Worm (Caenorhabditis elegans) whole organism, young adult: ENCODE measurements around the gene sfxn-5.

ENCODE experiments used
- F22D6.2 ChIP-seq: sonication (generic microtip); optimal IDR thresholded peaks from 2 replicates; lab custom pipeline; 2016; ENCODE audit warnings: mild to moderate bottlenecking, missing genetic modification characterization, missing compliant biosample characterization
- athp-1 ChIP-seq: sonication (generic microtip); optimal IDR thresholded peaks from 2 replicates; lab custom pipeline; 2017; ENCODE audit warnings: mild to moderate bottlenecking, missing genetic modification characterization, missing compliant biosample characterization
- attf-3 ChIP-seq: fragments of 200-800 bp; sonication (Bioruptor generic); conservative IDR thresholded peaks from 2 replicates; pipeline ENCODE4 v1.3.6; 2022; ENCODE audit warnings: missing genetic modification reagents, missing genetic modification characterization, missing compliant biosample characterization
- hrde-1 ChIP-seq: sonication (generic microtip); optimal IDR thresholded peaks from 2 replicates; lab custom pipeline; 2016; ENCODE audit warnings: missing genetic modification characterization, mild to moderate bottlenecking, missing compliant biosample characterization, moderate library complexity, missing genotype, missing genetic modification reagents, borderline replicate concordance
- mcd-1 ChIP-seq: fragments of 200-800 bp; sonication (Bioruptor generic); IDR thresholded peaks from 2 replicates; pipeline ENCODE4 v1.3.6; 2022; ENCODE audit warnings: missing genetic modification reagents, missing genetic modification characterization, missing compliant biosample characterization
- nfyb-1 ChIP-seq: fragments of 200-800 bp; sonication (Bioruptor generic); IDR thresholded peaks from 2 replicates; pipeline ENCODE4 v1.3.6; 2022; ENCODE audit warnings: missing genetic modification reagents, missing genetic modification characterization, missing compliant biosample characterization
- sea-2 ChIP-seq: fragments of 200-800 bp; sonication (Bioruptor generic); IDR thresholded peaks from 2 replicates; pipeline ENCODE4 v1.3.6; 2022; ENCODE audit warnings: missing genetic modification characterization, missing compliant biosample characterization
- snpc-1.3 ChIP-seq: sonication (generic microtip); optimal IDR thresholded peaks from 2 replicates; lab custom pipeline; 2017; ENCODE audit warnings: missing genetic modification characterization, mild to moderate bottlenecking, missing compliant biosample characterization, antibody characterized with exemption, moderate library complexity, missing genotype, missing genetic modification reagents; ENCODE audit not compliant: insufficient read depth
- snpc-4 ChIP-seq, 5 experiments: fragments of 150-350 bp in 1 of 5; sonication (generic microtip) in 4 of 5; optimal IDR thresholded peaks; 2 replicates each; lab custom pipeline; 2014 to 2018; ENCODE audit warnings: missing genetic modification characterization in 5 of 5, missing biosample characterization in 3 of 5, antibody characterized with exemption in 2 of 5, mild to moderate bottlenecking in 2 of 5, missing compliant biosample characterization in 2 of 5, missing genotype in 2 of 5, moderate library complexity in 2 of 5, missing genetic modification reagents in 1 of 5
- tbx-9 ChIP-seq: sonication (generic microtip); optimal IDR thresholded peaks from 2 replicates; lab custom pipeline; 2016; ENCODE audit warnings: borderline replicate concordance, missing genetic modification characterization, inconsistent platforms, missing compliant biosample characterization
- zfh-2 ChIP-seq: fragments of 200-800 bp; sonication (Bioruptor generic); conservative IDR thresholded peaks from 2 replicates; pipeline ENCODE4 v1.3.6; 2022; ENCODE audit warnings: missing genetic modification reagents, missing genetic modification characterization, missing compliant biosample characterization
- zim-3 ChIP-seq: sonication (generic microtip); optimal IDR thresholded peaks from 2 replicates; lab custom pipeline; 2017; ENCODE audit warnings: mild to moderate bottlenecking, missing genetic modification characterization, moderate library complexity, missing compliant biosample characterization

DNA sequence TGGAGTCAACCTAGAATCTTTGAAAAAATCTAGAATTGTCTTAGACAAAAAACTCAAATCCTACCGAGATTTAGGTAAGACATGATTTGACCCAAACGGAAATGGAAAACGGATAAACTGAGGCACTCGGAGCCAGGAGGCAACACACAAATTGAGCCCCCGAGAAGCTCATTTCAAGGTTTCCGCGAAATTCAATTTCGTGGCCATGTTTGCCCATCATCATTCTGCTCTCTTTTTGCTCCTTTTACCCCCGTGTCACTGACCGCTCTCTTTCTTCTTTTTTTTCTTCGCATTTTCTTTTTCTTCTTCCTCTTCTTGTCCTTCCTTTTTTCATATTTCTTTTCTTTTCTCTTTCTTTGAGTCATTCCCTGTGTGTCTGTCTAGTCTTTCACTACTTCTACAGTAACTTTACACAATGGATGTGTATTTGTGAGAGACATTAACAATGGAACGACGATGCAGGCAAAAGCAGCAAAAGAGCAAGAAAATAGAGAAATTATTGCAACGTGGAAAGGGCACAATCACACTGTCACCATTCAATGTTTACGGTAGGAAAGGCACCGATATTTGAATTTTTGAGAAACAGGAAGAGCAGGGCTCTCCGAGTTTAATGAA, 48.0 kb upstream of the sfxn-5 start:
- no peak for TF ChIP-seq athp-1 (tag; lab: Kevin White, UChicago)
- no peak for TF ChIP-seq zfh-2 (GFP tag; lab: Robert Waterston, UW)
- TF ChIP-seq mcd-1 (GFP tag; lab: Robert Waterston, UW), result no peak
- no peak for TF ChIP-seq hrde-1
- no peak for TF ChIP-seq attf-3 (GFP tag; lab: Robert Waterston, UW)
- no peak for TF ChIP-seq nfyb-1 (GFP tag; lab: Robert Waterston, UW)
- no peak for TF ChIP-seq zim-3 (tag; lab: Kevin White, UChicago)
- no peak for TF ChIP-seq snpc-4 (GFP tag; optimal IDR thresholded peaks at IDR 0.05; lab: Kevin White, UChicago)
- no peak for TF ChIP-seq snpc-4 (tag; optimal IDR thresholded peaks at IDR 0.05; lab: Kevin White, UChicago)
- no peak for TF ChIP-seq sea-2
- TF ChIP-seq F22D6.2 (tag; lab: Kevin White, UChicago), result no peak
- no peak for TF ChIP-seq tbx-9 (tag; lab: Kevin White, UChicago)
- no peak for TF ChIP-seq snpc-1.3 (tag; lab: Kevin White, UChicago)
